Worm (Caenorhabditis elegans) whole organism, midembryonic: ENCODE measurements around the gene W02B12.12.

Experiments
- flt-1 ChIP-seq: fragments of 200-800 bp; sonication (Bioruptor generic); IDR thresholded peaks from 2 replicates; pipeline ENCODE4 v1.3.6; 2022; ENCODE audit warnings: missing genetic modification characterization, missing compliant biosample characterization
- med-1 ChIP-seq: sonication (generic microtip); optimal IDR thresholded peaks from 2 replicates; lab custom pipeline; 2017; ENCODE audit warnings: missing genetic modification characterization, mild to moderate bottlenecking, missing compliant biosample characterization, antibody characterized with exemption, missing genetic modification reagents; ENCODE audit not compliant: insufficient read depth
- ztf-29 ChIP-seq: fragments of 200-800 bp; sonication (Bioruptor generic); IDR thresholded peaks from 2 replicates; pipeline ENCODE4 v1.3.6; 2022; ENCODE audit warnings: missing genetic modification reagents, missing genetic modification characterization, missing compliant biosample characterization

- TF ChIP-seq med-1 (GFP tag; lab: Kevin White, UChicago): no peak
- no peak for TF ChIP-seq flt-1
- TF ChIP-seq ztf-29 (GFP tag; lab: Robert Waterston, UW): no peak
These were observed 27.2 kb downstream of the W02B12.12 start for ce11 chrII:11451738-11452137.
